Fruit fly (Drosophila melanogaster): ENCODE results near the gene Rgl.

Rgl gene

dm6 chr3L:13956667-13957066 is 31.5 kb upstream of the Rgl start:
- no peak for TF ChIP-seq CG11617 (GFP tag; optimal IDR thresholded peaks at IDR 0.05)
- TF ChIP-seq ovo (GFP tag; optimal IDR thresholded peaks at IDR 0.05): no peak
- no peak for TF ChIP-seq CG7045 (GFP tag; optimal IDR thresholded peaks at IDR 0.05)
- TF ChIP-seq tj (GFP tag; optimal IDR thresholded peaks at IDR 0.05): no peak
- no peak for TF ChIP-seq bab1 (GFP tag; optimal IDR thresholded peaks at IDR 0.05)
- TF ChIP-seq Mnt (GFP tag; optimal IDR thresholded peaks at IDR 0.05): no peak
- TF ChIP-seq CG12768 (GFP tag; optimal IDR thresholded peaks at IDR 0.05): no peak
- TF ChIP-seq kay (GFP tag; ENCODE audit: borderline replicate concordance): no peak
- TF ChIP-seq cnc (optimal IDR thresholded peaks at IDR 0.05): no peak
- no peak for TF ChIP-seq cic (GFP tag; optimal IDR thresholded peaks at IDR 0.05)
- no peak for TF ChIP-seq toe (GFP tag; optimal IDR thresholded peaks at IDR 0.05)
- TF ChIP-seq CG1620 (GFP tag; optimal IDR thresholded peaks at IDR 0.05): no peak
- TF ChIP-seq Hr96 (GFP tag; optimal IDR thresholded peaks at IDR 0.05): no peak
- no peak for TF ChIP-seq CG33017 (tag; optimal IDR thresholded peaks at IDR 0.05)
- no peak for TF ChIP-seq CG5204 (GFP tag; optimal IDR thresholded peaks at IDR 0.05)
- no peak for TF ChIP-seq pad (GFP tag; optimal IDR thresholded peaks at IDR 0.05)
- no peak for TF ChIP-seq Crg-1 (GFP tag; optimal IDR thresholded peaks at IDR 0.05)

dm6 chr3L:13952484-13953048 is 27.4 kb upstream of the Rgl start:
- TF ChIP-seq toe (GFP tag; optimal IDR thresholded peaks at IDR 0.05): no peak
- TF ChIP-seq CG33017 (tag; optimal IDR thresholded peaks at IDR 0.05): no peak
- TF ChIP-seq Clk (GFP tag; optimal IDR thresholded peaks at IDR 0.05): no peak
- peak; percentile 49 for TF ChIP-seq Mnt (GFP tag; optimal IDR thresholded peaks at IDR 0.05)
- TF ChIP-seq CG1620 (GFP tag; optimal IDR thresholded peaks at IDR 0.05): no peak
- TF ChIP-seq CG14711 (tag; optimal IDR thresholded peaks at IDR 0.05): no peak
- TF ChIP-seq CG12768 (GFP tag; optimal IDR thresholded peaks at IDR 0.05): no peak
- no peak for TF ChIP-seq CG5204 (GFP tag; optimal IDR thresholded peaks at IDR 0.05)
- no peak for TF ChIP-seq CG7045 (GFP tag; optimal IDR thresholded peaks at IDR 0.05)
- peak; percentile 94 for TF ChIP-seq kay (GFP tag; ENCODE audit: borderline replicate concordance)
- TF ChIP-seq Crg-1 (GFP tag; optimal IDR thresholded peaks at IDR 0.05): no peak
- TF ChIP-seq cnc (optimal IDR thresholded peaks at IDR 0.05): no peak
- no peak for TF ChIP-seq cic (GFP tag; optimal IDR thresholded peaks at IDR 0.05)
- no peak for TF ChIP-seq Hr96 (GFP tag; optimal IDR thresholded peaks at IDR 0.05)
- TF ChIP-seq tj (GFP tag; optimal IDR thresholded peaks at IDR 0.05): peak; percentile 5
- TF ChIP-seq CG11617 (GFP tag; optimal IDR thresholded peaks at IDR 0.05): no peak
- no peak for TF ChIP-seq ovo (GFP tag; optimal IDR thresholded peaks at IDR 0.05)
- TF ChIP-seq CG7101 (tag; optimal IDR thresholded peaks at IDR 0.05): no peak
- no peak for TF ChIP-seq pad (GFP tag; optimal IDR thresholded peaks at IDR 0.05)
- TF ChIP-seq bab1 (GFP tag; optimal IDR thresholded peaks at IDR 0.05): no peak

- TF ChIP-seq tj (GFP tag; optimal IDR thresholded peaks at IDR 0.05): peak; percentile 93
- TF ChIP-seq cic (GFP tag; optimal IDR thresholded peaks at IDR 0.05): no peak
These were observed 26.4 kb upstream of the Rgl start for dm6 chr3L:13951564-13951963.

dm6 chr3L:13949440-13950066 is 24.4 kb upstream of the Rgl start:
- TF ChIP-seq tj (GFP tag; optimal IDR thresholded peaks at IDR 0.05) (peak; percentile 7), pad (GFP tag; optimal IDR thresholded peaks at IDR 0.05) (no peak), CG1620 (GFP tag; optimal IDR thresholded peaks at IDR 0.05) (no peak), Hr96 (GFP tag; optimal IDR thresholded peaks at IDR 0.05) (no peak), cnc (optimal IDR thresholded peaks at IDR 0.05) (no peak), bab1 (GFP tag; optimal IDR thresholded peaks at IDR 0.05) (no peak)

dm6 chr3L:13946003-13946402 is 20.9 kb upstream of the Rgl start:
- peak; percentile 61 for TF ChIP-seq kay (GFP tag; ENCODE audit: borderline replicate concordance)
- TF ChIP-seq Clk (GFP tag; optimal IDR thresholded peaks at IDR 0.05): no peak

- TF ChIP-seq Mnt (GFP tag; optimal IDR thresholded peaks at IDR 0.05) (peak; percentile 4), CG5204 (GFP tag; optimal IDR thresholded peaks at IDR 0.05) (no peak), CG12768 (GFP tag; optimal IDR thresholded peaks at IDR 0.05) (peak; percentile 60), CG33017 (tag; optimal IDR thresholded peaks at IDR 0.05) (no peak), toe (GFP tag; optimal IDR thresholded peaks at IDR 0.05) (no peak), tj (GFP tag; optimal IDR thresholded peaks at IDR 0.05) (no peak), cnc (optimal IDR thresholded peaks at IDR 0.05) (no peak), kay (GFP tag; ENCODE audit: borderline replicate concordance) (peak; percentile 18), CG7045 (GFP tag; optimal IDR thresholded peaks at IDR 0.05) (no peak), pad (GFP tag; optimal IDR thresholded peaks at IDR 0.05) (peak; percentile 64), Hr96 (GFP tag; optimal IDR thresholded peaks at IDR 0.05) (no peak), Crg-1 (GFP tag; optimal IDR thresholded peaks at IDR 0.05) (no peak), Clk (GFP tag; optimal IDR thresholded peaks at IDR 0.05) (no peak), CG14711 (tag; optimal IDR thresholded peaks at IDR 0.05) (no peak), CG7101 (tag; optimal IDR thresholded peaks at IDR 0.05) (no peak), bab1 (GFP tag; optimal IDR thresholded peaks at IDR 0.05) (no peak), ovo (GFP tag; optimal IDR thresholded peaks at IDR 0.05) (no peak), cic (GFP tag; optimal IDR thresholded peaks at IDR 0.05) (peak; percentile 61), CG11617 (GFP tag; optimal IDR thresholded peaks at IDR 0.05) (no peak), CG1620 (GFP tag; optimal IDR thresholded peaks at IDR 0.05) (no peak)
These were observed 14.0 kb upstream of the Rgl start, which contains the start of gene CG32137 for dm6 chr3L:13939151-13939499. CG32137 (plus strand) TSS chr3L:13939250.

All from whole organism, adult.